Worm (Caenorhabditis elegans): ENCODE results near the gene F58F12.2.

F58F12.2 gene

DNA sequence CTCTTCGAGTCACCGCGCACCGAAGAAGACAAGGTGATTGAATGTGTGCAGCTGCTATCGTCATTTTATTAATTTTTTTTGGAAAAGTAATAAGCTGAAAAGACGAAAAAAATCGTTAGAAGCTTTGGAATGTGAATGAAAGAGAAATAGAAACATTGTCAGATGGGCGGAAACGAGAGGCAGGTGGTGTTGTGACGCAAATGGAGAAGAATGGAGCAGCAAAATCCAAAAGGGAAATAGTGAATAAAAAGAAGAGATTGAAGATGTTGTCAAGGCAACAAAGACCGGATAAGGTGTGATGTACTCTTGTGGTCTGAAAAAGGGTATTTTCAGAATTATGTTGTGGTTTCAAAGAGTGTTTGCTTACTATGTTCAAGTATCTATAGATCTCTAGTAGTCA is 45.4 kb downstream of the F58F12.2 start:
- TF ChIP-seq him-1 (tag; optimal IDR thresholded peaks at IDR 0.05) (no peak), W03F9.2 (tag; optimal IDR thresholded peaks at IDR 0.05) (no peak), dao-5 (tag; optimal IDR thresholded peaks at IDR 0.05) (no peak)

DNA sequence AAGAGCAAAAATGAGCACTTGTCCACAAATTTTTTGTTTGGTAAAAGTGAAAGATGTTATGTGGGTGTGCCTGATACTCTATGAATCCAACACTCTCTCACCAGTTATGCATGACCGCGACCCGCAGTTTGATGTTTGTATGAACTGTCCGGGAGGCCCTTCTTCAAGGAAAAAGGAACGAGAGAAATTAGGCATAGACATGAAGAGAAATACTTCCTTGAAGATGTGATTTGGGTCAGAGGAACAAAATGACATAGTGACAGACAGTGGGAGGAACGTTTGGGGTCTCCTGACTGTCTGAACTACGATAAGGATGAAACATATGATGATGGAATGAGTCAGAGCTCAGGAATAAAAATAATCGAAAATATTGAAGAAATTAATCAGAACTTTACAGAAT is 46.8 kb downstream of the F58F12.2 start:
- no peak for TF ChIP-seq W03F9.2 (tag; optimal IDR thresholded peaks at IDR 0.05)
- no peak for TF ChIP-seq dao-5 (tag; optimal IDR thresholded peaks at IDR 0.05)
- TF ChIP-seq him-1 (tag; optimal IDR thresholded peaks at IDR 0.05): no peak

- TF ChIP-seq W03F9.2 (tag; optimal IDR thresholded peaks at IDR 0.05) (no peak), dao-5 (tag; optimal IDR thresholded peaks at IDR 0.05) (no peak), him-1 (tag; optimal IDR thresholded peaks at IDR 0.05) (no peak)
Measured at ce11 chrII:6339948-6340347, 47.9 kb downstream of the F58F12.2 start, which contains the start of gene C32D5.7. C32D5.7 (minus strand) TSS chrII:6340048.

DNA sequence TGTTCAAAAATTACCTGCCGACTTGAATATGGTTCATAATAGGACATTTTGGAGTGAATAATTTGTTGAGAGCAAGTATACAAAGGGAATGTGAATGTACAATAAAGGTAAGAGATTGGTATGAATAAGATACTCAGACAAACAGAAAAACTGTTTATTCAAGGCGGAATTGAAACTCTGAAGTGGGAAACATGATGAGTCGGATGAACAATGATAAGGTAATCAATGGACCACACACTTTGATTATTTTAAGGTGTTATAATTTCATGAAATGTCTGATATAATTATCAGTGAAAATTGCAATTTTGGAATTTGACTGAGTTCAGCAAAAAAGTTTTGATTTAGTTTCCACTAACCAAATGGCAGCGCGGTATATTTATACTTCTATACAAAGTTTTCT is 48.3 kb downstream of the F58F12.2 start:
- TF ChIP-seq dao-5 (tag; optimal IDR thresholded peaks at IDR 0.05) (no peak), him-1 (tag; optimal IDR thresholded peaks at IDR 0.05) (no peak), W03F9.2 (tag; optimal IDR thresholded peaks at IDR 0.05) (no peak)
